Fruit fly (Drosophila melanogaster) S2 (cell line): ENCODE data around the gene Faf2.

Source experiments
- CG8478 ChIP-seq: fragments of >200 bp; optimal IDR thresholded peaks from 2 replicates; lab custom pipeline; 2018
- CTCF ChIP-seq, 2 experiments: fragments of >200 bp; optimal IDR thresholded peaks; 2 replicates each; lab custom pipeline; 2018

DNA sequence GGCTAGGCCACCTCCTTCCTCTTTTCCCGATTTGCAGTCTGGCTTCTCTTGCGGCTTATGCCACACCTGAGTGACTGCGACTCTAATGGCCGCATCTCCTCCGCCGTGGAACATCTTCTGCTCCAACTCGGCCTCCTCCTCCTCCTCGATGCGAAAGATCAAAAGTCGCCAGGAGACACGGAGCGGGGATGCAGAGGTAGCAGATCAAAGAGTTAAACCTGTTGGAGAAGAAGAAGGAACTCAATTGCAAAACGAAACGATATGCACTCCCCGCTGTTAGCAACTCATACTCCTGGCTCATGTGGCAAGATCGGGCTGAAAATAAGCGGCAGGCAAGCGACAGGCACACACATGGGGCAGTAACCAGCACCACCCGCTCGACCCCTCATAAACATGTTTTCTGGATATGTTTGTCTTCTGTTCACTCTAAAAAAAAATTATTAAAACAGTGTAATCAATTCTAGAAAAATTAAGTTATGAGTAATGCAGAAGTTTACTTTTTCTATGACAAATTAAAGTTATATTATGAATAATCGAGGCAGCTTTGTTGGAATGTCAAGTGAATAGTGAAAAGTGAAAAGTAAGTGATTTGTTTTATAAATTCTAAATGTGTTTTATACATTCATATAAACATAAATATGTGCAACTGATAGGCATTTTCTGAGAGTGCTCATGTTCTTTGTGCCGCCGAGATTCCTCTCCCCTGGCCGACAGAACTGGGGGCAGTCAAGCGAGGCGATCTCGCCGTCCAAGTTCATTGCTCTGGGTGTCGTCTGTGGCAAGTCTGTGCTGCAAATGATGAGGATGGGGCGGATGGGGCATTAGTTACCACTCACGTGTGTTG, 43.6 kb downstream of the Faf2 start:
- no peak for TF ChIP-seq CG8478 (lab: Kevin White, UChicago)
- TF ChIP-seq CTCF (optimal IDR thresholded peaks at IDR 0.05; lab: Kevin White, UChicago) = no peak
